Worm (Caenorhabditis elegans) whole organism, L4 larva: Measurements from ENCODE around the gene F01E11.3.

ENCODE experiments used
- F44E2.7 ChIP-seq: fragments of 200-800 bp; sonication (Bioruptor generic); IDR thresholded peaks from 2 replicates; pipeline ENCODE4 v2.1.2; 2022; ENCODE audit warnings: missing genetic modification characterization, missing compliant biosample characterization
- Y105C5A.15 ChIP-seq: fragments of 200-800 bp; sonication (Bioruptor generic); IDR thresholded peaks from 2 replicates; pipeline ENCODE4 v1.3.6; 2022; ENCODE audit warnings: missing genetic modification characterization, missing compliant biosample characterization
- aha-1 ChIP-seq: fragments of 150-350 bp; peaks from one replicate; lab custom pipeline; 2014; ENCODE audit warnings: missing biosample characterization, missing genetic modification characterization
- ama-1 ChIP-seq: fragments of 150-350 bp; optimal IDR thresholded peaks from 2 replicates; lab custom pipeline; 2014; ENCODE audit warnings: inconsistent platforms, mixed read lengths
- ceh-32 ChIP-seq: sonication (generic microtip); optimal IDR thresholded peaks from 2 replicates; lab custom pipeline; 2016; ENCODE audit warnings: mild to moderate bottlenecking, missing genetic modification characterization, missing compliant biosample characterization; ENCODE audit not compliant: poor library complexity
- ceh-82 ChIP-seq: sonication (generic microtip); optimal IDR thresholded peaks from 2 replicates; lab custom pipeline; 2017; ENCODE audit warnings: missing biosample characterization, missing genetic modification characterization
- daf-12 ChIP-seq: fragments of 150-350 bp; optimal IDR thresholded peaks from 2 replicates; lab custom pipeline; 2014; ENCODE audit warnings: missing biosample characterization, missing genetic modification reagents, missing genetic modification characterization
- daf-16 ChIP-seq, 3 experiments: sonication (generic microtip); optimal IDR thresholded peaks; 2 replicates each; lab custom pipeline; 2016 to 2017; ENCODE audit warnings: missing genetic modification characterization in 3 of 3, missing genetic modification reagents in 3 of 3, mild to moderate bottlenecking in 2 of 3, missing compliant biosample characterization in 2 of 3, missing biosample characterization in 1 of 3, moderate library complexity in 1 of 3
- daf-8 ChIP-seq: fragments of 200-800 bp; sonication (Bioruptor generic); IDR thresholded peaks from 2 replicates; pipeline ENCODE4 v1.3.6; 2022; ENCODE audit warnings: missing genetic modification characterization, missing compliant biosample characterization
- dmd-6 ChIP-seq: fragments of 200-800 bp; sonication (Bioruptor generic); IDR thresholded peaks from 2 replicates; pipeline ENCODE4 v1.3.6; 2022; ENCODE audit warnings: missing genetic modification reagents, missing genetic modification characterization, missing compliant biosample characterization
- dmd-8 ChIP-seq: fragments of 200-800 bp; sonication (Bioruptor generic); IDR thresholded peaks from 2 replicates; pipeline ENCODE4 v1.3.6; 2022; ENCODE audit warnings: missing genetic modification characterization, missing compliant biosample characterization
- duxl-1 ChIP-seq: sonication (generic microtip); optimal IDR thresholded peaks from 2 replicates; lab custom pipeline; 2016; ENCODE audit warnings: mild to moderate bottlenecking, missing genetic modification characterization, moderate library complexity, missing compliant biosample characterization; ENCODE audit not compliant: poor library complexity
- dve-1 ChIP-seq: sonication (generic microtip); optimal IDR thresholded peaks from 2 replicates; lab custom pipeline; 2017; ENCODE audit warnings: antibody characterized with exemption, mild to moderate bottlenecking, missing genetic modification characterization, missing compliant biosample characterization; ENCODE audit not compliant: insufficient read depth
- fkh-10 ChIP-seq: fragments of 150-350 bp; optimal IDR thresholded peaks from 2 replicates; lab custom pipeline; 2014; ENCODE audit warnings: missing biosample characterization, missing genetic modification reagents, missing genetic modification characterization
- fos-1 ChIP-seq: fragments of 150-350 bp; optimal IDR thresholded peaks from 2 replicates; lab custom pipeline; 2014; ENCODE audit warnings: missing biosample characterization, missing genetic modification characterization
- gei-8 ChIP-seq: fragments of 200-800 bp; sonication (Bioruptor generic); optimal IDR thresholded peaks from 2 replicates; lab custom pipeline; 2018; ENCODE audit warnings: mild to moderate bottlenecking, missing genetic modification characterization, missing compliant biosample characterization
- hlh-11 ChIP-seq: fragments of 200-800 bp; sonication (Bioruptor generic); optimal IDR thresholded peaks from 2 replicates; lab custom pipeline; 2018; ENCODE audit warnings: mild to moderate bottlenecking, missing genetic modification characterization, missing compliant biosample characterization
- hlh-30 ChIP-seq: sonication (generic microtip); optimal IDR thresholded peaks from 2 replicates; lab custom pipeline; 2017; ENCODE audit warnings: antibody characterized with exemption, mild to moderate bottlenecking, missing genetic modification characterization, missing compliant biosample characterization; ENCODE audit not compliant: insufficient read depth
- lin-29 ChIP-seq: fragments of 200-800 bp; sonication (Bioruptor generic); IDR thresholded peaks from 2 replicates; pipeline ENCODE4 v1.3.6; 2022; ENCODE audit warnings: missing genetic modification reagents, missing genetic modification characterization, missing compliant biosample characterization
- lin-38 ChIP-seq: fragments of 200-800 bp; sonication (Bioruptor generic); IDR thresholded peaks from 2 replicates; pipeline ENCODE4 v1.3.6; 2022; ENCODE audit warnings: missing genetic modification reagents, missing genetic modification characterization, missing compliant biosample characterization
- lir-3 ChIP-seq: sonication (generic microtip); optimal IDR thresholded peaks from 2 replicates; lab custom pipeline; 2016; ENCODE audit warnings: mild to moderate bottlenecking, missing genetic modification characterization, missing compliant biosample characterization
- madf-5 ChIP-seq, 2 experiments: fragments of 200-800 bp; sonication (Bioruptor generic); IDR thresholded peaks; 2 replicates each; pipeline ENCODE4 v1.3.6; 2022; ENCODE audit warnings: missing compliant biosample characterization in 2 of 2, missing genetic modification characterization in 2 of 2
- madf-9 ChIP-seq: fragments of 200-800 bp; sonication (Bioruptor generic); conservative IDR thresholded peaks from 2 replicates; pipeline ENCODE4 v1.3.6; 2022; ENCODE audit warnings: missing genetic modification reagents, missing genetic modification characterization, missing compliant biosample characterization
- mdt-29 ChIP-seq: fragments of 200-800 bp; sonication (Bioruptor generic); IDR thresholded peaks from 2 replicates; pipeline ENCODE4 v1.3.6; 2022; ENCODE audit warnings: missing genetic modification reagents, missing genetic modification characterization, missing compliant biosample characterization
- mes-2 ChIP-seq: sonication (generic microtip); optimal IDR thresholded peaks from 2 replicates; lab custom pipeline; 2016; ENCODE audit warnings: missing genotype, mild to moderate bottlenecking, missing genetic modification characterization, missing compliant biosample characterization; ENCODE audit not compliant: poor library complexity, severe bottlenecking
- mxl-2 ChIP-seq: fragments of 200-800 bp; sonication (Bioruptor generic); conservative IDR thresholded peaks from 2 replicates; pipeline ENCODE4 v1.3.6; 2022; ENCODE audit warnings: missing genetic modification reagents, missing genetic modification characterization, missing compliant biosample characterization
- mxl-3 ChIP-seq: fragments of 200-800 bp; sonication (Bioruptor generic); optimal IDR thresholded peaks from 2 replicates; lab custom pipeline; 2018; ENCODE audit warnings: mild to moderate bottlenecking, missing genetic modification characterization, missing compliant biosample characterization
- nhr-25 ChIP-seq: sonication (generic microtip); optimal IDR thresholded peaks from 2 replicates; lab custom pipeline; 2017; ENCODE audit warnings: missing genetic modification characterization, mild to moderate bottlenecking, missing compliant biosample characterization, antibody characterized with exemption, moderate library complexity, borderline replicate concordance; ENCODE audit not compliant: insufficient read depth
- nhr-28 ChIP-seq: fragments of 150-350 bp; optimal IDR thresholded peaks from 2 replicates; lab custom pipeline; 2014; ENCODE audit warnings: missing biosample characterization, missing genetic modification characterization
- pqm-1 ChIP-seq: sonication (generic microtip); optimal IDR thresholded peaks from 2 replicates; lab custom pipeline; 2017; ENCODE audit warnings: missing biosample characterization, missing genetic modification characterization
- rbr-2 ChIP-seq: sonication (generic microtip); optimal IDR thresholded peaks from 2 replicates; lab custom pipeline; 2016; ENCODE audit warnings: missing genotype, missing genetic modification characterization, missing compliant biosample characterization
- saeg-2 ChIP-seq: fragments of 200-800 bp; sonication (Bioruptor generic); IDR thresholded peaks from 2 replicates; pipeline ENCODE4 v1.3.6; 2022; ENCODE audit warnings: missing genetic modification reagents, missing genetic modification characterization, missing compliant biosample characterization
- snpc-1.2 ChIP-seq: fragments of 200-800 bp; sonication (Bioruptor generic); IDR thresholded peaks from 2 replicates; pipeline ENCODE4 v1.3.6; 2022; ENCODE audit warnings: missing genetic modification reagents, missing genetic modification characterization, missing compliant biosample characterization
- snpc-4 ChIP-seq: fragments of 150-350 bp; optimal IDR thresholded peaks from 2 replicates; lab custom pipeline; 2014; ENCODE audit warnings: missing biosample characterization, missing genetic modification characterization
- spr-3 ChIP-seq: fragments of 200-800 bp; sonication (Bioruptor generic); optimal IDR thresholded peaks from 2 replicates; lab custom pipeline; 2018; ENCODE audit warnings: mild to moderate bottlenecking, missing genetic modification characterization, missing compliant biosample characterization
- unc-39 ChIP-seq: sonication (generic microtip); optimal IDR thresholded peaks from 2 replicates; lab custom pipeline; 2017; ENCODE audit warnings: missing biosample characterization, missing genetic modification characterization
- unc-62 ChIP-seq, 3 experiments: fragments of 150-350 bp in 1 of 3; sonication (generic microtip); optimal IDR thresholded peaks in 2 of 3; peaks in 1 of 3; 1 replicate in 1 of 3; 2 replicates in 2 of 3; lab custom pipeline; 2014 to 2017; ENCODE audit warnings: missing biosample characterization in 3 of 3, missing genetic modification characterization in 3 of 3, missing genetic modification reagents in 3 of 3, missing genotype in 1 of 3

Gene F01E11.3

ce11 chrX:6967057-6967456 is at the start of gene F01E11.3:
F01E11.3 (plus strand) TSS chrX:6967357.
- TF ChIP-seq mxl-2 (GFP tag; lab: Robert Waterston, UW) (no peak), nhr-25 (tag; lab: Kevin White, UChicago) (no peak), Y105C5A.15 (GFP tag; lab: Robert Waterston, UW) (no peak)

ce11 chrX:6920132-6920531 is 47.0 kb upstream of the F01E11.3 start:
- peak in 1 of 2 experiments; percentile 66 for TF ChIP-seq unc-62 (GFP tag; optimal IDR thresholded peaks at IDR 0.05 in 1 of 2; lab: Kevin White, UChicago)
- no peak for TF ChIP-seq unc-62 (tag; optimal IDR thresholded peaks at IDR 0.05; lab: Kevin White, UChicago)
- TF ChIP-seq nhr-25 (tag; lab: Kevin White, UChicago) = no peak

ce11 chrX:6924461-6924860 is 42.7 kb upstream of the F01E11.3 start, which contains the start of gene otpl-3:
otpl-3 (minus strand) TSS chrX:6924764.
- TF ChIP-seq duxl-1 (tag; lab: Kevin White, UChicago) (no peak), spr-3 (no peak), hlh-11 (tag; lab: Kevin White, UChicago) (peak; percentile 47), unc-39 (tag; lab: Kevin White, UChicago) (no peak), mxl-3 (GFP tag; lab: Kevin White, UChicago) (peak; percentile 20), daf-12 (tag; lab: Kevin White, UChicago) (no peak), dmd-6 (peak; percentile 34; the same call in 1 of the 2 replicates), gei-8 (GFP tag; lab: Kevin White, UChicago) (no peak), dve-1 (tag; lab: Kevin White, UChicago) (peak; percentile 5), aha-1 (tag; lab: Kevin White, UChicago) (peak; percentile 76), saeg-2 (no peak), rbr-2 (tag; lab: Kevin White, UChicago) (no peak), madf-5 (GFP tag; IDR thresholded peaks at IDR 0.05; lab: Robert Waterston, UW) (no peak), daf-16 (GFP tag; optimal IDR thresholded peaks at IDR 0.05; lab: Kevin White, UChicago) (no peak), daf-16 (tag; optimal IDR thresholded peaks at IDR 0.05; lab: Kevin White, UChicago) (peak; percentile 24), ceh-82 (tag; lab: Kevin White, UChicago) (no peak), daf-8 (GFP tag; lab: Robert Waterston, UW) (no peak), mxl-2 (GFP tag; lab: Robert Waterston, UW) (no peak), fkh-10 (no peak), ama-1 (lab: Kevin White, UChicago) (no peak), snpc-4 (no peak), nhr-28 (peak; percentile 54), mes-2 (tag; lab: Kevin White, UChicago) (no peak), snpc-1.2 (no peak), lir-3 (tag; lab: Kevin White, UChicago) (no peak), hlh-30 (no peak), F44E2.7 (GFP tag; lab: Robert Waterston, UW) (no peak), pqm-1 (peak; percentile 75), ceh-32 (tag; lab: Kevin White, UChicago) (no peak), madf-9 (no peak)

ce11 chrX:6926952-6927351 is 40.2 kb upstream of the F01E11.3 start:
- TF ChIP-seq daf-16 (GFP tag; optimal IDR thresholded peaks at IDR 0.05; lab: Kevin White, UChicago) (no peak), daf-16 (tag; optimal IDR thresholded peaks at IDR 0.05; lab: Kevin White, UChicago) (peak; percentile 92), mdt-29 (no peak), pqm-1 (peak; percentile 64), aha-1 (tag; lab: Kevin White, UChicago) (peak; percentile 81), snpc-1.2 (no peak), dve-1 (tag; lab: Kevin White, UChicago) (peak; percentile 61), hlh-11 (tag; lab: Kevin White, UChicago) (peak; percentile 31), unc-62 (GFP tag; optimal IDR thresholded peaks at IDR 0.05 in 1 of 2; lab: Kevin White, UChicago) (peak in 1 of 2 experiments; percentile 70), unc-62 (tag; optimal IDR thresholded peaks at IDR 0.05; lab: Kevin White, UChicago) (no peak), nhr-25 (tag; lab: Kevin White, UChicago) (no peak), fos-1 (tag; lab: Kevin White, UChicago) (no peak), lin-38 (GFP tag; lab: Robert Waterston, UW) (no peak), dmd-8 (GFP tag; lab: Robert Waterston, UW) (no peak), lin-29 (GFP tag; lab: Robert Waterston, UW) (no peak)
